Worm (Caenorhabditis elegans): ENCODE measurements around the gene pqn-41.

- TF ChIP-seq snpc-4 (tag; optimal IDR thresholded peaks at IDR 0.05) (peak; percentile 59), swsn-7 (tag; optimal IDR thresholded peaks at IDR 0.05) (peak; percentile 93), pag-3 (tag; optimal IDR thresholded peaks at IDR 0.05; ENCODE audit: borderline replicate concordance, insufficient read depth) (no peak), sox-4 (tag; optimal IDR thresholded peaks at IDR 0.05) (peak; percentile 84), ama-1 (optimal IDR thresholded peaks at IDR 0.05) (no peak)
Observed at ce11 chrIII:1923419-1924318, 17.9 kb downstream of the pqn-41 start.

Measured in whole organism, L1 larva.